Fruit fly (Drosophila melanogaster) whole organism, embryonic: ENCODE measurements around the gene tup.

Experiments
- Atf6 ChIP-seq: fragments of 200-800 bp; sonication (Bioruptor generic); IDR thresholded peaks from 2 replicates; pipeline ENCODE4 v1.3.6; 2022; ENCODE audit warnings: missing biosample characterization, missing genetic modification characterization
- Bteb2 ChIP-seq: fragments of 200-800 bp; sonication (Bioruptor generic); optimal IDR thresholded peaks from 2 replicates; lab custom pipeline; 2016; ENCODE audit warnings: missing biosample characterization, missing genetic modification characterization
- CG10462 ChIP-seq: fragments of 200-800 bp; sonication (Bioruptor generic); optimal IDR thresholded peaks from 2 replicates; lab custom pipeline; 2016; ENCODE audit warnings: missing biosample characterization, missing genetic modification characterization
- CG10543 ChIP-seq: fragments of 200-800 bp; sonication (Bioruptor generic); optimal IDR thresholded peaks from 3 replicates; lab custom pipeline; 2017; ENCODE audit warnings: missing biosample characterization, mild to moderate bottlenecking, missing genetic modification characterization, moderate library complexity
- CG10979 ChIP-seq: fragments of 200-800 bp; sonication (Bioruptor generic); optimal IDR thresholded peaks from 2 replicates; lab custom pipeline; 2018; ENCODE audit warnings: missing biosample characterization, mild to moderate bottlenecking, missing genetic modification characterization, moderate library complexity
- CG11695 ChIP-seq: fragments of 200-800 bp; sonication (Bioruptor generic); IDR thresholded peaks from 3 replicates; pipeline ENCODE4 v1.3.6; 2022; ENCODE audit warnings: missing biosample characterization, missing genetic modification characterization
- CG14710 ChIP-seq: fragments of 200-800 bp; sonication (Bioruptor generic); optimal IDR thresholded peaks from 3 replicates; lab custom pipeline; 2019; ENCODE audit warnings: missing biosample characterization, mild to moderate bottlenecking, missing genetic modification characterization, moderate library complexity
- CG1647 ChIP-seq: fragments of 200-800 bp; sonication (Bioruptor generic); optimal IDR thresholded peaks from 3 replicates; lab custom pipeline; 2016; ENCODE audit warnings: missing biosample characterization, missing genetic modification characterization
- CG16863 ChIP-seq: fragments of 200-800 bp; sonication (Bioruptor generic); optimal IDR thresholded peaks from 3 replicates; lab custom pipeline; 2016; ENCODE audit warnings: missing biosample characterization, missing genetic modification characterization
- CG17385 ChIP-seq: fragments of 200-800 bp; sonication (Bioruptor generic); optimal IDR thresholded peaks from 3 replicates; lab custom pipeline; 2018; ENCODE audit warnings: missing biosample characterization, mild to moderate bottlenecking, missing genetic modification characterization
- CG17829 ChIP-seq: fragments of 200-800 bp; optimal IDR thresholded peaks from 2 replicates; lab custom pipeline; 2019; ENCODE audit warnings: missing biosample characterization, mild to moderate bottlenecking, missing genetic modification characterization, moderate library complexity
- CG32772 ChIP-seq: fragments of 200-800 bp; sonication (Bioruptor generic); IDR thresholded peaks from 2 replicates; pipeline ENCODE4 v1.3.6; 2022; ENCODE audit warnings: missing biosample characterization, missing genetic modification characterization
- CG4282 ChIP-seq: fragments of 200-800 bp; sonication (Bioruptor generic); optimal IDR thresholded peaks from 2 replicates; lab custom pipeline; 2016; ENCODE audit warnings: missing biosample characterization, missing genetic modification characterization
- CG4820 ChIP-seq: fragments of 200-800 bp; sonication (Bioruptor generic); optimal IDR thresholded peaks from 3 replicates; lab custom pipeline; 2016; ENCODE audit warnings: missing biosample characterization, missing genetic modification characterization
- CG7271 ChIP-seq: fragments of 200-800 bp; sonication (Bioruptor generic); optimal IDR thresholded peaks from 2 replicates; lab custom pipeline; 2018; ENCODE audit warnings: missing biosample characterization, mild to moderate bottlenecking, missing genetic modification characterization, moderate library complexity
- Eip74EF ChIP-seq, 2 experiments: fragments of 200-800 bp in 1 of 2; fragments of >200 bp in 1 of 2; sonication (Bioruptor generic) in 1 of 2; optimal IDR thresholded peaks; 2 replicates each; lab custom pipeline; 2017 to 2019; ENCODE audit warnings: missing biosample characterization in 2 of 2, missing genetic modification characterization in 2 of 2, mild to moderate bottlenecking in 1 of 2, moderate library complexity in 1 of 2
- HHEX ChIP-seq: fragments of 200-800 bp; sonication (Bioruptor generic); optimal IDR thresholded peaks from 3 replicates; lab custom pipeline; 2017; ENCODE audit warnings: missing biosample characterization, mild to moderate bottlenecking, missing genetic modification characterization, missing genetic modification reagents
- Hand ChIP-seq: fragments of 200-800 bp; sonication (Bioruptor generic); optimal IDR thresholded peaks from 2 replicates; lab custom pipeline; 2017; ENCODE audit warnings: mild to moderate bottlenecking, missing biosample characterization, missing genetic modification reagents, missing genetic modification characterization
- Hsf ChIP-seq: fragments of 200-800 bp; sonication (Bioruptor generic); optimal IDR thresholded peaks from 3 replicates; lab custom pipeline; 2016; ENCODE audit warnings: missing biosample characterization, missing genetic modification characterization
- Mes4 ChIP-seq: fragments of 200-800 bp; sonication (Bioruptor generic); optimal IDR thresholded peaks from 2 replicates; lab custom pipeline; 2016; ENCODE audit warnings: missing biosample characterization, missing genetic modification characterization
- NFAT ChIP-seq: fragments of 200-800 bp; sonication (Bioruptor generic); IDR thresholded peaks from 2 replicates; pipeline ENCODE4 v1.3.6; 2022; ENCODE audit warnings: missing biosample characterization, missing genetic modification characterization
- Nf-YB ChIP-seq: fragments of 200-800 bp; sonication (Bioruptor generic); optimal IDR thresholded peaks from 3 replicates; lab custom pipeline; 2019; ENCODE audit warnings: missing biosample characterization, mild to moderate bottlenecking, missing genetic modification characterization, moderate library complexity
- NfI ChIP-seq: fragments of 200-800 bp; sonication (Bioruptor generic); optimal IDR thresholded peaks from 3 replicates; lab custom pipeline; 2018; ENCODE audit warnings: missing biosample characterization, mild to moderate bottlenecking, missing genetic modification characterization, moderate library complexity
- Rfx ChIP-seq: fragments of 200-800 bp; sonication (Bioruptor generic); IDR thresholded peaks from 2 replicates; pipeline ENCODE4 v1.3.6; 2022; ENCODE audit warnings: missing biosample characterization, missing genetic modification characterization
- Sry-δ ChIP-seq: fragments of 200-800 bp; sonication (Bioruptor generic); optimal IDR thresholded peaks from 2 replicates; lab custom pipeline; 2016; ENCODE audit warnings: missing biosample characterization, missing genetic modification characterization
- Trl ChIP-seq, 3 experiments: fragments of >200 bp in 2 of 3; fragments of 200-800 bp in 1 of 3; sonication (Bioruptor generic) in 1 of 3; optimal IDR thresholded peaks; 2 replicates in 1 of 3; 3 replicates in 2 of 3; lab custom pipeline; 2016 to 2017; ENCODE audit warnings: missing biosample characterization in 1 of 3, missing genetic modification characterization in 1 of 3
- Vsx1 ChIP-seq: fragments of 200-800 bp; sonication (Bioruptor generic); optimal IDR thresholded peaks from 2 replicates; lab custom pipeline; 2017; ENCODE audit warnings: missing biosample characterization, mild to moderate bottlenecking, missing genetic modification characterization, missing genetic modification reagents
- crp ChIP-seq, 2 experiments: fragments of 200-800 bp; sonication (Bioruptor generic); optimal IDR thresholded peaks; 2 replicates in 1 of 2; 3 replicates in 1 of 2; lab custom pipeline; 2017; ENCODE audit warnings: missing biosample characterization in 2 of 2, missing genetic modification characterization in 2 of 2, mild to moderate bottlenecking in 1 of 2, moderate library complexity in 1 of 2
- eyg ChIP-seq: fragments of 200-800 bp; sonication (Bioruptor generic); optimal IDR thresholded peaks from 3 replicates; lab custom pipeline; 2016; ENCODE audit warnings: missing biosample characterization, missing genetic modification characterization
- fd3F ChIP-seq: fragments of 200-800 bp; sonication (Bioruptor generic); optimal IDR thresholded peaks from 2 replicates; lab custom pipeline; 2018; ENCODE audit warnings: missing biosample characterization, mild to moderate bottlenecking, missing genetic modification characterization, moderate library complexity
- grn ChIP-seq: fragments of 200-800 bp; sonication (Bioruptor generic); optimal IDR thresholded peaks from 3 replicates; lab custom pipeline; 2017; ENCODE audit warnings: missing biosample characterization, missing genetic modification characterization
- gsb ChIP-seq: fragments of 200-800 bp; sonication (Bioruptor generic); IDR thresholded peaks from 2 replicates; pipeline ENCODE4 v1.3.6; 2022; ENCODE audit warnings: missing biosample characterization, missing genetic modification characterization
- jing ChIP-seq: fragments of 200-800 bp; sonication (Bioruptor generic); optimal IDR thresholded peaks from 2 replicates; lab custom pipeline; 2018; ENCODE audit warnings: missing biosample characterization, mild to moderate bottlenecking, missing genetic modification characterization
- ken ChIP-seq: fragments of 200-800 bp; sonication (Bioruptor generic); IDR thresholded peaks from 3 replicates; pipeline ENCODE4 v1.3.6; 2022; ENCODE audit warnings: missing biosample characterization, missing genetic modification characterization
- lmd ChIP-seq: fragments of 200-800 bp; sonication (Bioruptor generic); IDR thresholded peaks from 2 replicates; pipeline ENCODE4 v1.3.6; 2022; ENCODE audit warnings: missing biosample characterization, missing genetic modification characterization
- lola ChIP-seq, 3 experiments: fragments of >200 bp in 2 of 3; fragments of 200-800 bp in 1 of 3; sonication (Bioruptor generic) in 1 of 3; optimal IDR thresholded peaks; 2 replicates each; lab custom pipeline; 2017 to 2019; ENCODE audit warnings: missing biosample characterization in 3 of 3, missing genetic modification characterization in 3 of 3, mild to moderate bottlenecking in 1 of 3, moderate library complexity in 1 of 3
- nmo ChIP-seq: fragments of 200-800 bp; sonication (Bioruptor generic); optimal IDR thresholded peaks from 2 replicates; lab custom pipeline; 2018; ENCODE audit warnings: missing biosample characterization, mild to moderate bottlenecking, missing genetic modification characterization, moderate library complexity
- phol ChIP-seq: fragments of 200-800 bp; sonication (Bioruptor generic); optimal IDR thresholded peaks from 3 replicates; lab custom pipeline; 2018; ENCODE audit warnings: missing biosample characterization, mild to moderate bottlenecking, missing genetic modification characterization, moderate library complexity
- pnt ChIP-seq: fragments of 200-800 bp; sonication (Bioruptor generic); optimal IDR thresholded peaks from 3 replicates; lab custom pipeline; 2016; ENCODE audit warnings: missing biosample characterization, missing genetic modification characterization
- row ChIP-seq: fragments of 200-800 bp; sonication (Bioruptor generic); IDR thresholded peaks from 3 replicates; pipeline ENCODE4 v1.3.6; 2022; ENCODE audit warnings: missing biosample characterization, missing genetic modification characterization
- seq ChIP-seq: fragments of 200-800 bp; sonication (Bioruptor generic); IDR thresholded peaks from 2 replicates; pipeline ENCODE4 v1.3.6; 2022; ENCODE audit warnings: missing biosample characterization, missing genetic modification characterization
- tap ChIP-seq: fragments of 200-800 bp; optimal IDR thresholded peaks from 3 replicates; lab custom pipeline; 2019; ENCODE audit warnings: missing biosample characterization, mild to moderate bottlenecking, missing genetic modification characterization, moderate library complexity
- tup ChIP-seq: fragments of 200-800 bp; sonication (Bioruptor generic); optimal IDR thresholded peaks from 2 replicates; lab custom pipeline; 2016; ENCODE audit warnings: missing biosample characterization, mild to moderate bottlenecking, missing genetic modification characterization, moderate library complexity
- unpg ChIP-seq: fragments of 200-800 bp; sonication (Bioruptor generic); optimal IDR thresholded peaks from 3 replicates; lab custom pipeline; 2018; ENCODE audit warnings: missing biosample characterization, mild to moderate bottlenecking, missing genetic modification characterization, moderate library complexity
- vvl ChIP-seq: fragments of 200-800 bp; sonication (Bioruptor generic); IDR thresholded peaks from 2 replicates; pipeline ENCODE4 v1.3.6; 2022; ENCODE audit warnings: missing biosample characterization, missing genetic modification characterization
- zen ChIP-seq: fragments of 200-800 bp; sonication (Bioruptor generic); optimal IDR thresholded peaks from 3 replicates; lab custom pipeline; 2018; ENCODE audit warnings: missing biosample characterization, mild to moderate bottlenecking, missing genetic modification characterization, moderate library complexity
- zen2 ChIP-seq: fragments of 200-800 bp; sonication (Bioruptor generic); IDR thresholded peaks from 3 replicates; pipeline ENCODE4 v1.3.6; 2022; ENCODE audit warnings: missing biosample characterization, missing genetic modification characterization; ENCODE audit not compliant: partially characterized antibody
- zfh1 ChIP-seq: fragments of 200-800 bp; sonication (Bioruptor generic); IDR thresholded peaks from 3 replicates; pipeline ENCODE4 v1.3.6; 2022; ENCODE audit warnings: missing biosample characterization, missing genetic modification characterization

Gene tup

dm6 chr2L:18894998-18895732 lies 14.1 kb upstream of the tup start (continued):
- TF ChIP-seq Nf-YB (GFP tag; lab: Kevin White, UChicago) = no peak
- TF ChIP-seq zen2 (GFP tag; lab: Robert Waterston, UW) = no peak
- peak; percentile 7 for TF ChIP-seq tup (GFP tag; lab: Kevin White, UChicago)
- TF ChIP-seq lmd = peak; percentile 22; the same call in 1 of the 2 replicates
- no peak for TF ChIP-seq Trl (optimal IDR thresholded peaks at IDR 0.05; lab: Kevin White, UChicago)
- TF ChIP-seq Trl (GFP tag; optimal IDR thresholded peaks at IDR 0.05; lab: Kevin White, UChicago) = no peak
- no peak for TF ChIP-seq jing (GFP tag; lab: Kevin White, UChicago)
- TF ChIP-seq Atf6 = no peak
- TF ChIP-seq zfh1 (GFP tag; lab: Robert Waterston, UW) = 0 out of 3 replicates have a peak, but pooled peaks have one; percentile 41
- peak; percentile 34 for TF ChIP-seq CG17385 (GFP tag; lab: Kevin White, UChicago)
- TF ChIP-seq NFAT (GFP tag; lab: Robert Waterston, UW) = no peak
- TF ChIP-seq zen (tag; lab: Kevin White, UChicago) = peak; percentile 97
- no peak for TF ChIP-seq CG16863 (GFP tag; lab: Kevin White, UChicago)
- no peak for TF ChIP-seq Bteb2 (GFP tag; lab: Kevin White, UChicago)
- TF ChIP-seq Vsx1 = no peak
- no peak for TF ChIP-seq eyg (GFP tag; lab: Kevin White, UChicago)
- TF ChIP-seq phol (tag; lab: Kevin White, UChicago) = peak; percentile 53
- TF ChIP-seq Eip74EF (GFP tag; optimal IDR thresholded peaks at IDR 0.05; lab: Kevin White, UChicago) = no peak
- peak; percentile 27 for TF ChIP-seq CG7271 (tag; lab: Kevin White, UChicago)
- no peak for TF ChIP-seq HHEX
- no peak for TF ChIP-seq fd3F (GFP tag; lab: Kevin White, UChicago)
- peak; percentile 19 for TF ChIP-seq CG4820 (GFP tag; lab: Kevin White, UChicago)
- TF ChIP-seq row (GFP tag; lab: Robert Waterston, UW) = peak; percentile 35; the same call in 1 of the 3 replicates
- no peak for TF ChIP-seq CG32772 (GFP tag; lab: Robert Waterston, UW)
- no peak for TF ChIP-seq gsb (GFP tag; lab: Robert Waterston, UW)
- TF ChIP-seq CG10462 (GFP tag; lab: Kevin White, UChicago) = peak; percentile 4
- no peak for TF ChIP-seq pnt (GFP tag; lab: Kevin White, UChicago)
- TF ChIP-seq nmo = peak; percentile 45
- TF ChIP-seq CG17829 (tag; lab: Kevin White, UChicago) = peak; percentile 58
- no peak for TF ChIP-seq NfI (GFP tag; lab: Kevin White, UChicago)
- peak; percentile 74 for TF ChIP-seq CG10979 (tag; lab: Kevin White, UChicago)
- no peak for TF ChIP-seq crp (GFP tag; optimal IDR thresholded peaks at IDR 0.05; lab: Kevin White, UChicago)
- no peak for TF ChIP-seq CG10543 (GFP tag; lab: Kevin White, UChicago)
- peak in 1 of 3 experiments; percentile 63 for TF ChIP-seq lola (GFP tag; optimal IDR thresholded peaks at IDR 0.05; lab: Kevin White, UChicago)
- no peak for TF ChIP-seq grn (GFP tag; lab: Kevin White, UChicago)
- TF ChIP-seq Hsf (GFP tag; lab: Kevin White, UChicago) = no peak
- no peak for TF ChIP-seq seq (GFP tag; lab: Robert Waterston, UW)
- TF ChIP-seq Hand = no peak
- TF ChIP-seq Mes4 = no peak
- TF ChIP-seq CG1647 = no peak
- no peak for TF ChIP-seq Sry-δ (GFP tag; lab: Kevin White, UChicago)
- 0 out of 3 replicates have a peak, but pooled peaks have one; percentile 9 for TF ChIP-seq CG11695 (GFP tag; lab: Robert Waterston, UW)
- no peak for TF ChIP-seq tap (tag; lab: Kevin White, UChicago)
- TF ChIP-seq ken (GFP tag; lab: Robert Waterston, UW) = no peak
- no peak for TF ChIP-seq Rfx (GFP tag; lab: Robert Waterston, UW)
- peak; percentile 57 for TF ChIP-seq CG14710 (tag; lab: Kevin White, UChicago)
- TF ChIP-seq CG4282 = no peak
- no peak for TF ChIP-seq vvl (GFP tag; lab: Robert Waterston, UW)
- TF ChIP-seq unpg = peak; percentile 5
